Fruit fly (Drosophila melanogaster) whole organism, embryonic: ENCODE data around the gene CG14014.
A peak's percentile ranks its signal among the peaks of the same experiment; 100 is the strongest.

Experiments used
- BtbVII ChIP-seq: fragments of 200-800 bp; sonication (Bioruptor generic); optimal IDR thresholded peaks from 3 replicates; lab custom pipeline; 2017; ENCODE audit warnings: missing biosample characterization, mild to moderate bottlenecking, missing genetic modification characterization
- C15 ChIP-seq: fragments of 200-800 bp; sonication (Bioruptor generic); IDR thresholded peaks from 3 replicates; pipeline ENCODE4 v1.3.6; 2022; ENCODE audit warnings: missing biosample characterization, missing genetic modification characterization
- CG10431 ChIP-seq: fragments of 200-800 bp; sonication (Bioruptor generic); optimal IDR thresholded peaks from 3 replicates; lab custom pipeline; 2018; ENCODE audit warnings: missing biosample characterization, mild to moderate bottlenecking, missing genetic modification characterization
- CG10979 ChIP-seq: fragments of 200-800 bp; sonication (Bioruptor generic); optimal IDR thresholded peaks from 2 replicates; lab custom pipeline; 2018; ENCODE audit warnings: missing biosample characterization, mild to moderate bottlenecking, missing genetic modification characterization, moderate library complexity
- CG11696 ChIP-seq: fragments of 200-800 bp; sonication (Bioruptor generic); IDR thresholded peaks from 2 replicates; pipeline ENCODE4 v1.3.6; 2022; ENCODE audit warnings: missing biosample characterization, missing genetic modification characterization
- CG1233 ChIP-seq: fragments of 200-800 bp; sonication (Bioruptor generic); optimal IDR thresholded peaks from 4 replicates; lab custom pipeline; 2018; ENCODE audit warnings: missing biosample characterization, mild to moderate bottlenecking, missing genetic modification characterization
- CG14965 ChIP-seq: fragments of 200-800 bp; sonication (Bioruptor generic); optimal IDR thresholded peaks from 2 replicates; lab custom pipeline; 2016; ENCODE audit warnings: missing biosample characterization, missing genetic modification characterization, borderline replicate concordance
- CG15514 ChIP-seq: fragments of 200-800 bp; sonication (Bioruptor generic); optimal IDR thresholded peaks from 3 replicates; lab custom pipeline; 2017; ENCODE audit warnings: missing biosample characterization, missing genetic modification characterization, mild to moderate bottlenecking, moderate library complexity, missing genetic modification reagents
- CG1602 ChIP-seq: fragments of 200-800 bp; sonication (Bioruptor generic); optimal IDR thresholded peaks from 3 replicates; lab custom pipeline; 2016; ENCODE audit warnings: missing biosample characterization, missing genetic modification characterization
- CG16815 ChIP-seq: fragments of 200-800 bp; sonication (Bioruptor generic); optimal IDR thresholded peaks from 3 replicates; lab custom pipeline; 2017; ENCODE audit warnings: missing biosample characterization, mild to moderate bottlenecking, missing genetic modification characterization
- CG17359 ChIP-seq: fragments of 200-800 bp; sonication (Bioruptor generic); optimal IDR thresholded peaks from 3 replicates; lab custom pipeline; 2018; ENCODE audit warnings: missing biosample characterization, mild to moderate bottlenecking, missing genetic modification characterization, moderate library complexity
- CG17568 ChIP-seq: fragments of 200-800 bp; sonication (Bioruptor generic); optimal IDR thresholded peaks from 2 replicates; lab custom pipeline; 2018; ENCODE audit warnings: missing biosample characterization, mild to moderate bottlenecking, missing genetic modification characterization, moderate library complexity
- CG2116 ChIP-seq: fragments of 200-800 bp; sonication (Bioruptor generic); optimal IDR thresholded peaks from 3 replicates; lab custom pipeline; 2018; ENCODE audit warnings: missing biosample characterization, mild to moderate bottlenecking, missing genetic modification characterization
- CG30020 ChIP-seq: fragments of 200-800 bp; optimal IDR thresholded peaks from 2 replicates; lab custom pipeline; 2019; ENCODE audit warnings: missing biosample characterization, mild to moderate bottlenecking, missing genetic modification characterization, moderate library complexity
- CG4328 ChIP-seq: fragments of 200-800 bp; sonication (Bioruptor generic); optimal IDR thresholded peaks from 3 replicates; lab custom pipeline; 2017; ENCODE audit warnings: missing biosample characterization, missing genetic modification reagents, missing genetic modification characterization
- CG4404 ChIP-seq: fragments of 200-800 bp; sonication (Bioruptor generic); IDR thresholded peaks from 2 replicates; pipeline ENCODE4 v1.3.6; 2022; ENCODE audit warnings: missing biosample characterization, missing genetic modification characterization
- CG8290 ChIP-seq, 3 experiments: fragments of 200-800 bp; sonication (Bioruptor generic); optimal IDR thresholded peaks; 2 replicates each; lab custom pipeline; 2016 to 2019; ENCODE audit warnings: missing biosample characterization in 3 of 3, missing genetic modification characterization in 3 of 3, mild to moderate bottlenecking in 2 of 3, moderate library complexity in 1 of 3
- CG8359 ChIP-seq: fragments of 200-800 bp; sonication (Bioruptor generic); optimal IDR thresholded peaks from 2 replicates; lab custom pipeline; 2017; ENCODE audit warnings: missing biosample characterization, mild to moderate bottlenecking, missing genetic modification characterization, borderline replicate concordance
- CG9437 ChIP-seq: fragments of 200-800 bp; sonication (Bioruptor generic); optimal IDR thresholded peaks from 2 replicates; lab custom pipeline; 2018; ENCODE audit warnings: missing biosample characterization, mild to moderate bottlenecking, missing genetic modification characterization
- CG9817 ChIP-seq: fragments of 200-800 bp; sonication (Bioruptor generic); optimal IDR thresholded peaks from 2 replicates; lab custom pipeline; 2018; ENCODE audit warnings: missing biosample characterization, mild to moderate bottlenecking, missing genetic modification characterization, moderate library complexity
- D19B ChIP-seq: fragments of 200-800 bp; sonication (Bioruptor generic); optimal IDR thresholded peaks from 2 replicates; lab custom pipeline; 2017; ENCODE audit warnings: missing biosample characterization, mild to moderate bottlenecking, missing genetic modification characterization
- Dll ChIP-seq: fragments of 200-800 bp; sonication (Bioruptor generic); IDR thresholded peaks from 4 replicates; pipeline ENCODE4 v1.3.6; 2022; ENCODE audit warnings: missing biosample characterization, missing genetic modification characterization; ENCODE audit not compliant: partially characterized antibody
- E2f2 ChIP-seq: fragments of 200-800 bp; sonication (Bioruptor generic); IDR thresholded peaks from 2 replicates; pipeline ENCODE4 v1.3.6; 2022; ENCODE audit warnings: missing biosample characterization, missing genetic modification characterization
- Elba2 ChIP-seq: fragments of 200-800 bp; sonication (Bioruptor generic); optimal IDR thresholded peaks from 3 replicates; lab custom pipeline; 2016; ENCODE audit warnings: missing biosample characterization, missing genetic modification characterization
- Fer3 ChIP-seq: fragments of 200-800 bp; sonication (Bioruptor generic); optimal IDR thresholded peaks from 2 replicates; lab custom pipeline; 2018; ENCODE audit warnings: missing biosample characterization, mild to moderate bottlenecking, missing genetic modification characterization, moderate library complexity
- GATAe ChIP-seq: fragments of 200-800 bp; sonication (Bioruptor generic); conservative IDR thresholded peaks from 2 replicates; pipeline ENCODE4 v1.3.6; 2022; ENCODE audit warnings: missing biosample characterization, missing genetic modification characterization
- Hey ChIP-seq: fragments of 200-800 bp; sonication (Bioruptor generic); optimal IDR thresholded peaks from 3 replicates; lab custom pipeline; 2018; ENCODE audit warnings: missing biosample characterization, mild to moderate bottlenecking, missing genetic modification characterization
- Hmx ChIP-seq: fragments of 200-800 bp; sonication (Bioruptor generic); optimal IDR thresholded peaks from 2 replicates; lab custom pipeline; 2016; ENCODE audit warnings: missing biosample characterization, missing genetic modification characterization
- MBD-R2 ChIP-seq: fragments of 200-800 bp; sonication (Bioruptor generic); IDR thresholded peaks from 2 replicates; pipeline ENCODE4 v1.3.6; 2022; ENCODE audit warnings: missing biosample characterization, missing genetic modification characterization
- Mad ChIP-seq: fragments of 200-800 bp; sonication (Bioruptor generic); optimal IDR thresholded peaks from 2 replicates; lab custom pipeline; 2016; ENCODE audit warnings: missing biosample characterization, missing genetic modification characterization
- Med ChIP-seq: fragments of 200-800 bp; sonication (Bioruptor generic); peaks from one replicate; lab custom pipeline; 2016; ENCODE audit warnings: missing biosample characterization, missing genetic modification characterization, mild to moderate bottlenecking, inconsistent platforms, moderate library complexity
- Meics ChIP-seq: fragments of 200-800 bp; sonication (Bioruptor generic); optimal IDR thresholded peaks from 2 replicates; lab custom pipeline; 2017; ENCODE audit warnings: missing biosample characterization, mild to moderate bottlenecking, missing genetic modification characterization
- Pdp1 ChIP-seq, 2 experiments: fragments of 200-800 bp; sonication (Bioruptor generic); optimal IDR thresholded peaks; 3 replicates each; lab custom pipeline; 2016; ENCODE audit warnings: missing biosample characterization in 2 of 2, missing genetic modification characterization in 2 of 2, mild to moderate bottlenecking in 1 of 2, moderate library complexity in 1 of 2
- Sin3A ChIP-seq: fragments of >200 bp; optimal IDR thresholded peaks from 2 replicates; lab custom pipeline; 2018
- Sry-δ ChIP-seq: fragments of 200-800 bp; sonication (Bioruptor generic); optimal IDR thresholded peaks from 2 replicates; lab custom pipeline; 2016; ENCODE audit warnings: missing biosample characterization, missing genetic modification characterization
- Vsx1 ChIP-seq: fragments of 200-800 bp; sonication (Bioruptor generic); optimal IDR thresholded peaks from 2 replicates; lab custom pipeline; 2017; ENCODE audit warnings: missing biosample characterization, mild to moderate bottlenecking, missing genetic modification characterization, missing genetic modification reagents
- bcd ChIP-seq: fragments of 200-800 bp; sonication (Bioruptor generic); optimal IDR thresholded peaks from 2 replicates; lab custom pipeline; 2017; ENCODE audit warnings: missing biosample characterization, mild to moderate bottlenecking, missing genetic modification characterization
- dmrt99B ChIP-seq: fragments of 200-800 bp; sonication (Bioruptor generic); optimal IDR thresholded peaks from 2 replicates; lab custom pipeline; 2018; ENCODE audit warnings: missing biosample characterization, mild to moderate bottlenecking, missing genetic modification characterization, moderate library complexity
- grn ChIP-seq: fragments of 200-800 bp; sonication (Bioruptor generic); optimal IDR thresholded peaks from 3 replicates; lab custom pipeline; 2017; ENCODE audit warnings: missing biosample characterization, missing genetic modification characterization
- lbe ChIP-seq: fragments of 200-800 bp; sonication (Bioruptor generic); optimal IDR thresholded peaks from 2 replicates; lab custom pipeline; 2016; ENCODE audit warnings: missing biosample characterization, mild to moderate bottlenecking, missing genetic modification characterization
- mld ChIP-seq: fragments of 200-800 bp; sonication (Bioruptor generic); IDR thresholded peaks from 3 replicates; pipeline ENCODE4 v1.3.6; 2022; ENCODE audit warnings: missing biosample characterization, missing genetic modification characterization; ENCODE audit not compliant: partially characterized antibody
- otp ChIP-seq: fragments of 200-800 bp; sonication (Bioruptor generic); IDR thresholded peaks from 3 replicates; pipeline ENCODE4, ENCODE4 v1.3.6; 2022; ENCODE audit warnings: missing biosample characterization, missing genetic modification characterization
- prd ChIP-seq, 3 experiments: fragments of >200 bp in 2 of 3; fragments of 200-800 bp in 1 of 3; sonication (Bioruptor generic) in 1 of 3; optimal IDR thresholded peaks in 2 of 3; IDR thresholded peaks in 1 of 3; 2 replicates in 2 of 3; 3 replicates in 1 of 3; pipeline versions ENCODE4 v1.3.6 to Lab custom; 2017 to 2022; ENCODE audit warnings: missing biosample characterization in 1 of 3, missing genetic modification characterization in 1 of 3
- row ChIP-seq: fragments of 200-800 bp; sonication (Bioruptor generic); IDR thresholded peaks from 3 replicates; pipeline ENCODE4 v1.3.6; 2022; ENCODE audit warnings: missing biosample characterization, missing genetic modification characterization
- schlank ChIP-seq: fragments of 200-800 bp; sonication (Bioruptor generic); optimal IDR thresholded peaks from 2 replicates; lab custom pipeline; 2018; ENCODE audit warnings: missing biosample characterization, mild to moderate bottlenecking, missing genetic modification characterization
- sima ChIP-seq: fragments of 200-800 bp; sonication (Bioruptor generic); optimal IDR thresholded peaks from 2 replicates; lab custom pipeline; 2016; ENCODE audit warnings: missing biosample characterization, missing genetic modification characterization
- so ChIP-seq: fragments of 200-800 bp; sonication (Bioruptor generic); IDR thresholded peaks from 3 replicates; pipeline ENCODE4 v1.3.6; 2022; ENCODE audit warnings: missing biosample characterization, missing genetic modification characterization
- sob ChIP-seq: fragments of 200-800 bp; sonication (Bioruptor generic); IDR thresholded peaks from 2 replicates; pipeline ENCODE4 v1.3.6; 2022; ENCODE audit warnings: missing biosample characterization, missing genetic modification characterization
- zen2 ChIP-seq: fragments of 200-800 bp; sonication (Bioruptor generic); IDR thresholded peaks from 3 replicates; pipeline ENCODE4 v1.3.6; 2022; ENCODE audit warnings: missing biosample characterization, missing genetic modification characterization; ENCODE audit not compliant: partially characterized antibody

CG14014 gene

dm6 chr2L:5551538-5551937 lies 903 bp upstream of the CG14014 start, which contains the start of gene CG18269:
Gene CG18269, plus strand, starts transcription at chr2L:5551838.
- no peak for TF ChIP-seq CG14965
- TF ChIP-seq CG16815: no peak
- no peak for TF ChIP-seq Sry-δ
- TF ChIP-seq Med (GFP tag; lab: Kevin White, UChicago): no peak
- no peak for TF ChIP-seq CG11696 (GFP tag; lab: Robert Waterston, UW)
- TF ChIP-seq CG17568 (GFP tag; lab: Kevin White, UChicago): no peak
- no peak for TF ChIP-seq Hmx (GFP tag; lab: Kevin White, UChicago)
- TF ChIP-seq CG10979 (tag; lab: Kevin White, UChicago): no peak
- no peak for TF ChIP-seq D19B (GFP tag; lab: Kevin White, UChicago)
- no peak for TF ChIP-seq otp (GFP tag; lab: Robert Waterston, UW)
- no peak for TF ChIP-seq CG17359 (tag; lab: Kevin White, UChicago)
- no peak for TF ChIP-seq E2f2 (GFP tag; lab: Robert Waterston, UW)
- TF ChIP-seq zen2 (GFP tag; lab: Robert Waterston, UW): no peak
- TF ChIP-seq CG4404 (GFP tag; lab: Robert Waterston, UW): no peak
- no peak for TF ChIP-seq Sin3A
- TF ChIP-seq CG9437 (GFP tag; lab: Kevin White, UChicago): no peak
- TF ChIP-seq CG2116 (GFP tag; lab: Kevin White, UChicago): no peak
- no peak for TF ChIP-seq CG8359
- TF ChIP-seq, all 482 proteins: peak for 0

- TF ChIP-seq row: no peak
- no peak for TF ChIP-seq Hey (tag; lab: Kevin White, UChicago)
- TF ChIP-seq MBD-R2: no peak
- TF ChIP-seq Dll (GFP tag; lab: Robert Waterston, UW): 0 out of 4 replicates have a peak, but pooled peaks have one; percentile 37
- no peak for TF ChIP-seq so
- TF ChIP-seq CG4328 (GFP tag; lab: Kevin White, UChicago): peak; percentile 9
- no peak for TF ChIP-seq CG1602 (GFP tag; lab: Kevin White, UChicago)
- TF ChIP-seq CG9817: no peak
- TF ChIP-seq prd (optimal IDR thresholded peaks at IDR 0.05; lab: Kevin White, UChicago): no peak
- TF ChIP-seq prd (GFP tag; IDR thresholded peaks at IDR 0.05; lab: Robert Waterston, UW): no peak
- no peak for TF ChIP-seq CG15514 (GFP tag; lab: Kevin White, UChicago)
- no peak for TF ChIP-seq Meics
- TF ChIP-seq dmrt99B: no peak
- no peak for TF ChIP-seq lbe
- TF ChIP-seq mld: 0 out of 3 replicates have a peak, but pooled peaks have one; percentile 2
- peak; percentile 93 for TF ChIP-seq grn
- peak; percentile 77 for TF ChIP-seq Vsx1 (GFP tag; lab: Kevin White, UChicago)
- no peak for TF ChIP-seq CG8290 (GFP tag; optimal IDR thresholded peaks at IDR 0.05; lab: Kevin White, UChicago)
- no peak for TF ChIP-seq CG8290 (tag; optimal IDR thresholded peaks at IDR 0.05; lab: Kevin White, UChicago)
- TF ChIP-seq sima: no peak
- TF ChIP-seq GATAe (GFP tag; lab: Robert Waterston, UW): peak; percentile 46; the same call in 1 of the 2 replicates
- peak; percentile 12 for TF ChIP-seq CG1233 (GFP tag; lab: Kevin White, UChicago)
- no peak for TF ChIP-seq Mad (GFP tag; lab: Kevin White, UChicago)
- TF ChIP-seq Pdp1 (GFP tag; optimal IDR thresholded peaks at IDR 0.05; lab: Kevin White, UChicago): no peak
- no peak for TF ChIP-seq CG30020
- peak; percentile 3 for TF ChIP-seq BtbVII (GFP tag; lab: Kevin White, UChicago)
- no peak for TF ChIP-seq Elba2 (GFP tag; lab: Kevin White, UChicago)
- TF ChIP-seq bcd (GFP tag; lab: Kevin White, UChicago): no peak
- peak; percentile 37 for TF ChIP-seq CG10431 (GFP tag; lab: Kevin White, UChicago)
- TF ChIP-seq schlank (tag; lab: Kevin White, UChicago): no peak
- peak; percentile 3 for TF ChIP-seq Fer3 (tag; lab: Kevin White, UChicago)
- no peak for TF ChIP-seq C15
- TF ChIP-seq sob (GFP tag; lab: Robert Waterston, UW): no peak
Measured at dm6 chr2L:5547288-5547777, 3.3 kb downstream of the CG14014 start.
